Worm (Caenorhabditis elegans): ENCODE measurements around the gene F20D12.12.

F20D12.12 gene

DNA sequence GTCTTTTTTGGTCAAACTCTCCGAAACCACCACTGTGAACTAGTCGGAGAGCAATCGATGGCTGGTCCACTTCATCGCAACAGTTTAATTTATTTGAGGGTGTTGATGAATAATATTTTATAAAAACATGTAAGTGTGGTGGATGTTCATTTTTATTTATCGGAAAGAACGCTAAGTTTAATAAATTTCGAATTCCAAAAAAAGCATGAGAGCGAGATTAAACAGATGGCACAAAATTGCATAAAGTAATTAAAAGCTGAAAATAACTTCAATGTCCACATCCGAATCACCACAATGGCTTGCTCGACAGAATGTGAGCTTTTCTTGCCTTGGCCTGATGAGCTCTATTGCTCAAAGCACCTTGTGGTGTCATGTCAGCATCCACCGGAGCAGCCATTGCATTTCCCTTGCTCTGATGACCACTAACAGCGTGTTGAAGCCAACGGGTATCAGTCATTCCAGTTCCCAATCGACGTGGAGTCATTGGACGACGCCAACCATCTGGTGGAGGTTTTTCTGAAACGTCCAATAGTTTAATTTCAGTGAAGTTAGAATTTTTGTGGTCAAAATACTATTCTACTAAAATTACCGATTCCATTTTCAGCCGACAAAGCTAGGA lies 36.6 kb downstream of the F20D12.12 start:
- TF ChIP-seq hnd-1 (tag; optimal IDR thresholded peaks at IDR 0.05), result no peak
- peak; percentile 55 for TF ChIP-seq ama-1 (optimal IDR thresholded peaks at IDR 0.05)

- TF ChIP-seq ceh-13 (GFP tag; optimal IDR thresholded peaks at IDR 0.05) (no peak), hnd-1 (tag; optimal IDR thresholded peaks at IDR 0.05) (no peak), ceh-36 (tag; optimal IDR thresholded peaks at IDR 0.05) (no peak), F13C5.2 (tag; optimal IDR thresholded peaks at IDR 0.05) (no peak)
Measured at ce11 chrIV:7985737-7986136, 38.5 kb downstream of the F20D12.12 start.

- no peak for TF ChIP-seq tra-4 (tag; optimal IDR thresholded peaks at IDR 0.05)
- no peak for TF ChIP-seq hmg-4 (GFP tag; optimal IDR thresholded peaks at IDR 0.05)
- no peak for TF ChIP-seq flt-1 (GFP tag; IDR thresholded peaks at IDR 0.05)
- TF ChIP-seq hmbx-1 (tag; optimal IDR thresholded peaks at IDR 0.05), result no peak
- TF ChIP-seq pes-1 (GFP tag; IDR thresholded peaks at IDR 0.05), result no peak
- no peak for TF ChIP-seq scrt-1 (GFP tag; IDR thresholded peaks at IDR 0.05)
- TF ChIP-seq F13C5.2 (tag; optimal IDR thresholded peaks at IDR 0.05), result no peak
- TF ChIP-seq ets-7 (tag; optimal IDR thresholded peaks at IDR 0.05), result no peak
- no peak for TF ChIP-seq tbx-37 (GFP tag; conservative IDR thresholded peaks at IDR 0.05)
- no peak for TF ChIP-seq B0310.2 (tag; optimal IDR thresholded peaks at IDR 0.05)
Measured at ce11 chrIV:7987083-7987482, 39.8 kb downstream of the F20D12.12 start, which contains the start of gene mec-17. TSS of gene mec-17 (minus strand) at chrIV:7987183.

DNA sequence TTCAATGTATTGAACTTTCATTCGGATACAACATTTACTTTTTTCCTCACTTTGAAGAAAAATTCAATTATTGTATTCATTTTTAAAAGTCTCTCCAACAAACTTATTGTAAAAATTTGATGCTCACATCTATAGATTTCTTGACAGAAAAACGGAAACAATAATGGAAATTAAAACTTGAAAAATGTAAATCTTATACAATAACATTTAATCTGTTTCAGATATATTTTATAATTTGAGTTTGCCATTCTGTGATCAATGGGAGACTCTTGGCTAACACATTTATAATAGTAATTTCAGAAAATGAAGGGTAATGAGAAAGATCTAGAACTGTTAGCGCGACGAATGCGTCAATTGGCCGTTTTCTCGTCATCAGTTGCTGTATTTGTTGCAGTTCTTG lies 41.1 kb downstream of the F20D12.12 start, which contains the start of gene col-115:
Gene col-115 (plus strand): TSS at position 301 of the 400 bp plus-strand sequence.
- TF ChIP-seq hnd-1 (tag; optimal IDR thresholded peaks at IDR 0.05) (no peak), sea-1 (GFP tag; conservative IDR thresholded peaks at IDR 0.05) (no peak), tbx-37 (GFP tag; conservative IDR thresholded peaks at IDR 0.05) (no peak), flt-1 (GFP tag; IDR thresholded peaks at IDR 0.05) (no peak), ceh-36 (tag; optimal IDR thresholded peaks at IDR 0.05) (no peak), aly-1 (tag; optimal IDR thresholded peaks at IDR 0.05) (no peak), hmg-4 (GFP tag; optimal IDR thresholded peaks at IDR 0.05) (no peak), tbx-11 (GFP tag; IDR thresholded peaks at IDR 0.05) (no peak), ama-1 (optimal IDR thresholded peaks at IDR 0.05) (no peak), pes-1 (GFP tag; IDR thresholded peaks at IDR 0.05) (no peak), hmbx-1 (tag; optimal IDR thresholded peaks at IDR 0.05) (no peak), ets-7 (tag; optimal IDR thresholded peaks at IDR 0.05) (no peak), ceh-13 (GFP tag; optimal IDR thresholded peaks at IDR 0.05) (no peak), scrt-1 (GFP tag; IDR thresholded peaks at IDR 0.05) (no peak), tra-4 (tag; optimal IDR thresholded peaks at IDR 0.05) (no peak), F13C5.2 (tag; optimal IDR thresholded peaks at IDR 0.05) (no peak)

- TF ChIP-seq ceh-13 (GFP tag; optimal IDR thresholded peaks at IDR 0.05) (no peak), hnd-1 (tag; optimal IDR thresholded peaks at IDR 0.05) (no peak), ets-7 (tag; optimal IDR thresholded peaks at IDR 0.05) (no peak), pes-1 (GFP tag; IDR thresholded peaks at IDR 0.05) (no peak), ama-1 (optimal IDR thresholded peaks at IDR 0.05) (no peak), scrt-1 (GFP tag; IDR thresholded peaks at IDR 0.05) (no peak), B0310.2 (tag; optimal IDR thresholded peaks at IDR 0.05) (no peak), hmg-4 (GFP tag; optimal IDR thresholded peaks at IDR 0.05) (no peak), F13C5.2 (tag; optimal IDR thresholded peaks at IDR 0.05) (no peak), sea-1 (GFP tag; conservative IDR thresholded peaks at IDR 0.05) (no peak), hmbx-1 (tag; optimal IDR thresholded peaks at IDR 0.05) (no peak)
Measured at ce11 chrIV:7994715-7995114, 47.5 kb downstream of the F20D12.12 start.

Measured in whole organism, early embryonic.